Worm (Caenorhabditis elegans) whole organism, L3 larva: ENCODE results near the gene lrr-1.

Experiments
- R02D3.7 ChIP-seq: fragments of 150-350 bp; optimal IDR thresholded peaks from 2 replicates; lab custom pipeline; 2014; ENCODE audit warnings: missing biosample characterization, missing genetic modification characterization
- ZK546.5 ChIP-seq: sonication (generic microtip); optimal IDR thresholded peaks from 2 replicates; lab custom pipeline; 2017; ENCODE audit warnings: missing biosample characterization, missing genetic modification characterization
- aly-2 ChIP-seq: fragments of 150-350 bp; optimal IDR thresholded peaks from 2 replicates; lab custom pipeline; 2014; ENCODE audit warnings: missing biosample characterization, missing genetic modification characterization
- ceh-16 ChIP-seq: sonication (generic microtip); optimal IDR thresholded peaks from 2 replicates; lab custom pipeline; 2017; ENCODE audit warnings: missing biosample characterization, missing genetic modification characterization
- ceh-28 ChIP-seq: fragments of 150-350 bp; optimal IDR thresholded peaks from 2 replicates; lab custom pipeline; 2014; ENCODE audit warnings: missing biosample characterization, missing genetic modification reagents, missing genetic modification characterization
- ceh-82 ChIP-seq: fragments of 150-350 bp; optimal IDR thresholded peaks from 2 replicates; lab custom pipeline; 2014; ENCODE audit warnings: missing biosample characterization, missing genetic modification characterization
- ceh-9 ChIP-seq: sonication (generic microtip); optimal IDR thresholded peaks from 2 replicates; lab custom pipeline; 2018; ENCODE audit warnings: missing biosample characterization, missing genetic modification characterization
- egl-5 ChIP-seq: fragments of 150-350 bp; optimal IDR thresholded peaks from 2 replicates; lab custom pipeline; 2017; ENCODE audit warnings: missing biosample characterization, missing genetic modification reagents, missing genetic modification characterization, inconsistent platforms
- elt-1 ChIP-seq: fragments of 150-350 bp; optimal IDR thresholded peaks from 2 replicates; lab custom pipeline; 2014; ENCODE audit warnings: missing biosample characterization, missing genetic modification characterization
- elt-2 ChIP-seq: sonication (generic microtip); optimal IDR thresholded peaks from 2 replicates; lab custom pipeline; 2016; ENCODE audit warnings: missing genetic modification reagents, mild to moderate bottlenecking, missing genetic modification characterization, missing compliant biosample characterization
- eor-1 ChIP-seq, 2 experiments: fragments of 150-350 bp; optimal IDR thresholded peaks; 2 replicates each; lab custom pipeline; 2014 to 2018; ENCODE audit warnings: missing biosample characterization in 2 of 2, missing genetic modification characterization in 2 of 2
- fkh-10 ChIP-seq: sonication (generic microtip); optimal IDR thresholded peaks from 2 replicates; lab custom pipeline; 2017; ENCODE audit warnings: missing biosample characterization, missing genetic modification reagents, missing genetic modification characterization
- fos-1 ChIP-seq: fragments of 150-350 bp; optimal IDR thresholded peaks from 2 replicates; lab custom pipeline; 2014; ENCODE audit warnings: missing biosample characterization, missing genetic modification characterization
- hmg-11 ChIP-seq: sonication (generic microtip); optimal IDR thresholded peaks from 2 replicates; lab custom pipeline; 2016; ENCODE audit warnings: missing genetic modification characterization, missing compliant biosample characterization
- jun-1 ChIP-seq: fragments of 150-350 bp; optimal IDR thresholded peaks from 2 replicates; lab custom pipeline; 2014; ENCODE audit warnings: missing biosample characterization, missing genetic modification reagents, missing genetic modification characterization
- lin-15B ChIP-seq: fragments of 150-350 bp; optimal IDR thresholded peaks from 2 replicates; lab custom pipeline; 2014; ENCODE audit warnings: missing biosample characterization, missing genetic modification characterization
- lin-39 ChIP-seq: fragments of 150-350 bp; optimal IDR thresholded peaks from 2 replicates; lab custom pipeline; 2018; ENCODE audit warnings: missing biosample characterization, missing genetic modification reagents, missing genetic modification characterization
- lsy-12 ChIP-seq: sonication (generic microtip); optimal IDR thresholded peaks from 2 replicates; lab custom pipeline; 2016; ENCODE audit warnings: mild to moderate bottlenecking, missing genetic modification characterization, missing compliant biosample characterization
- mdl-1 ChIP-seq: fragments of 150-350 bp; optimal IDR thresholded peaks from 2 replicates; lab custom pipeline; 2014; ENCODE audit warnings: missing biosample characterization, missing genetic modification characterization
- mml-1 ChIP-seq: fragments of 150-350 bp; sonication (generic microtip); optimal IDR thresholded peaks from 3 replicates; lab custom pipeline; 2014; ENCODE audit warnings: missing biosample characterization, missing genetic modification characterization
- nfya-1 ChIP-seq: sonication (generic microtip); optimal IDR thresholded peaks from 2 replicates; lab custom pipeline; 2017; ENCODE audit warnings: missing genetic modification characterization, mild to moderate bottlenecking, missing compliant biosample characterization, antibody characterized with exemption, moderate library complexity; ENCODE audit not compliant: insufficient read depth
- nhr-11 ChIP-seq: fragments of 150-350 bp; optimal IDR thresholded peaks from 2 replicates; lab custom pipeline; 2014; ENCODE audit warnings: missing biosample characterization, missing genetic modification characterization
- nhr-12 ChIP-seq: fragments of 150-350 bp; optimal IDR thresholded peaks from 2 replicates; lab custom pipeline; 2014; ENCODE audit warnings: missing biosample characterization, missing genetic modification characterization
- nhr-23 ChIP-seq: fragments of 150-350 bp; optimal IDR thresholded peaks from 2 replicates; lab custom pipeline; 2014; ENCODE audit warnings: missing biosample characterization, missing genetic modification reagents, missing genetic modification characterization
- nhr-237 ChIP-seq: fragments of 150-350 bp; optimal IDR thresholded peaks from 2 replicates; lab custom pipeline; 2014; ENCODE audit warnings: missing biosample characterization, missing genetic modification characterization
- nhr-25 ChIP-seq: sonication (generic microtip); optimal IDR thresholded peaks from 2 replicates; lab custom pipeline; 2017; ENCODE audit warnings: missing biosample characterization, missing genetic modification characterization
- nhr-28 ChIP-seq: fragments of 150-350 bp; optimal IDR thresholded peaks from 2 replicates; lab custom pipeline; 2014; ENCODE audit warnings: missing biosample characterization, missing genetic modification characterization
- nhr-43 ChIP-seq: sonication (generic microtip); optimal IDR thresholded peaks from 2 replicates; lab custom pipeline; 2016; ENCODE audit warnings: mild to moderate bottlenecking, missing genetic modification characterization, missing compliant biosample characterization; ENCODE audit not compliant: poor library complexity, severe bottlenecking
- nhr-67 ChIP-seq: fragments of 150-350 bp; optimal IDR thresholded peaks from 2 replicates; lab custom pipeline; 2014; ENCODE audit warnings: missing biosample characterization, missing genetic modification characterization
- nhr-76 ChIP-seq: fragments of 150-350 bp; sonication (generic microtip); optimal IDR thresholded peaks from 5 replicates; lab custom pipeline; 2014; ENCODE audit warnings: missing biosample characterization, missing genetic modification characterization
- nhr-77 ChIP-seq: fragments of 150-350 bp; optimal IDR thresholded peaks from 2 replicates; lab custom pipeline; 2014; ENCODE audit warnings: missing biosample characterization, missing genetic modification characterization
- pha-4 ChIP-seq: fragments of 150-350 bp; optimal IDR thresholded peaks from 2 replicates; lab custom pipeline; 2014; ENCODE audit warnings: missing biosample characterization, missing genetic modification reagents, missing genetic modification characterization
- pqm-1 ChIP-seq: fragments of 150-350 bp; optimal IDR thresholded peaks from 2 replicates; lab custom pipeline; 2017; ENCODE audit warnings: missing biosample characterization, missing genetic modification characterization, inconsistent platforms
- skn-1 ChIP-seq: fragments of 150-350 bp; optimal IDR thresholded peaks from 2 replicates; lab custom pipeline; 2014; ENCODE audit warnings: missing biosample characterization, missing genetic modification characterization
- snpc-4 ChIP-seq: fragments of 150-350 bp; optimal IDR thresholded peaks from 2 replicates; lab custom pipeline; 2014; ENCODE audit warnings: missing biosample characterization, missing genetic modification characterization
- tbx-2 ChIP-seq: sonication (generic microtip); optimal IDR thresholded peaks from 2 replicates; lab custom pipeline; 2016; ENCODE audit warnings: mild to moderate bottlenecking, missing genetic modification characterization, missing compliant biosample characterization
- unc-39 ChIP-seq: sonication (generic microtip); optimal IDR thresholded peaks from 4 replicates; lab custom pipeline; 2017; ENCODE audit warnings: missing biosample characterization, missing genetic modification characterization
- ztf-4 ChIP-seq: fragments of 150-350 bp; optimal IDR thresholded peaks from 2 replicates; lab custom pipeline; 2014; ENCODE audit warnings: missing biosample characterization, missing genetic modification characterization

The lrr-1 gene

ce11 chrII:5004781-5005180 lies 31.5 kb downstream of the lrr-1 start, which contains the start of gene F59A6.4:
TSS of gene F59A6.4 (plus strand) at chrII:5005081.
- TF ChIP-seq nhr-43 (tag; lab: Kevin White, UChicago), result no peak
- TF ChIP-seq ceh-82 (tag; lab: Kevin White, UChicago), result no peak
- TF ChIP-seq nhr-12, result no peak
- no peak for TF ChIP-seq ceh-28 (tag; lab: Kevin White, UChicago)
- no peak for TF ChIP-seq nhr-237 (tag; lab: Kevin White, UChicago)
- TF ChIP-seq lin-15B, result no peak
- no peak for TF ChIP-seq nhr-25 (tag; lab: Kevin White, UChicago)
- TF ChIP-seq ceh-9 (tag; lab: Kevin White, UChicago), result no peak
- TF ChIP-seq nhr-28 (tag; lab: Kevin White, UChicago), result no peak
- no peak for TF ChIP-seq snpc-4 (tag; lab: Kevin White, UChicago)
- TF ChIP-seq nhr-67 (tag; lab: Kevin White, UChicago), result no peak
- TF ChIP-seq mml-1 (tag; lab: Kevin White, UChicago), result no peak
- no peak for TF ChIP-seq pqm-1 (tag; lab: Kevin White, UChicago)
- no peak for TF ChIP-seq mdl-1 (tag; lab: Kevin White, UChicago)
- no peak for TF ChIP-seq lin-39
- no peak for TF ChIP-seq ZK546.5 (tag; lab: Kevin White, UChicago)

- TF ChIP-seq ztf-4 (tag; lab: Kevin White, UChicago), result no peak
- no peak for TF ChIP-seq tbx-2
- TF ChIP-seq nhr-67 (tag; lab: Kevin White, UChicago), result no peak
- no peak for TF ChIP-seq R02D3.7
- TF ChIP-seq nhr-25 (tag; lab: Kevin White, UChicago), result no peak
Measured at ce11 chrII:5003660-5004059, 32.6 kb downstream of the lrr-1 start, which contains the start of gene F59A6.10. TSS of gene F59A6.10 (plus strand) at chrII:5003960.

- TF ChIP-seq skn-1 (tag; lab: Kevin White, UChicago), result no peak
- TF ChIP-seq nhr-77, result no peak
- TF ChIP-seq hmg-11 (tag; lab: Kevin White, UChicago), result no peak
- TF ChIP-seq lsy-12, result no peak
- no peak for TF ChIP-seq tbx-2
- no peak for TF ChIP-seq snpc-4 (tag; lab: Kevin White, UChicago)
- no peak for TF ChIP-seq jun-1 (tag; lab: Kevin White, UChicago)
- no peak for TF ChIP-seq nhr-43 (tag; lab: Kevin White, UChicago)
- TF ChIP-seq pqm-1 (tag; lab: Kevin White, UChicago), result no peak
- TF ChIP-seq nfya-1 (tag; lab: Kevin White, UChicago), result no peak
- no peak for TF ChIP-seq nhr-76
- no peak for TF ChIP-seq ceh-28 (tag; lab: Kevin White, UChicago)
Measured at ce11 chrII:5001866-5002265, 34.4 kb downstream of the lrr-1 start.

ce11 chrII:4999122-4999521 lies 37.1 kb downstream of the lrr-1 start, which contains the start of gene citk-2:
TSS of gene citk-2 (plus strand) at chrII:4999520.
- TF ChIP-seq ceh-16 (tag; lab: Kevin White, UChicago), result no peak
- no peak for TF ChIP-seq mml-1 (tag; lab: Kevin White, UChicago)
- no peak for TF ChIP-seq nfya-1 (tag; lab: Kevin White, UChicago)
- no peak for TF ChIP-seq nhr-77
- TF ChIP-seq R02D3.7, result peak; percentile 66
- TF ChIP-seq pha-4 (tag; lab: Kevin White, UChicago), result no peak
- peak; percentile 79 for TF ChIP-seq skn-1 (tag; lab: Kevin White, UChicago)
- peak; percentile 90 for TF ChIP-seq nhr-43 (tag; lab: Kevin White, UChicago)
- TF ChIP-seq egl-5, result peak; percentile 75
- TF ChIP-seq nhr-12, result no peak
- TF ChIP-seq nhr-67 (tag; lab: Kevin White, UChicago), result peak; percentile 5
- TF ChIP-seq unc-39, result no peak
- TF ChIP-seq pqm-1 (tag; lab: Kevin White, UChicago), result peak; percentile 19
- TF ChIP-seq lsy-12, result peak; percentile 61
- TF ChIP-seq snpc-4 (tag; lab: Kevin White, UChicago), result no peak
- no peak for TF ChIP-seq fos-1
- no peak for TF ChIP-seq hmg-11 (tag; lab: Kevin White, UChicago)
- no peak for TF ChIP-seq eor-1 (tag; optimal IDR thresholded peaks at IDR 0.05; lab: Kevin White, UChicago)
- no peak for TF ChIP-seq nhr-28 (tag; lab: Kevin White, UChicago)
- no peak for TF ChIP-seq nhr-11 (tag; lab: Kevin White, UChicago)
- no peak for TF ChIP-seq elt-2 (tag; lab: Kevin White, UChicago)
- peak; percentile 75 for TF ChIP-seq ceh-82 (tag; lab: Kevin White, UChicago)
- no peak for TF ChIP-seq nhr-76
- peak; percentile 89 for TF ChIP-seq nhr-25 (tag; lab: Kevin White, UChicago)
- peak; percentile 66 for TF ChIP-seq jun-1 (tag; lab: Kevin White, UChicago)
- TF ChIP-seq nhr-23 (tag; lab: Kevin White, UChicago), result peak; percentile 92
- TF ChIP-seq aly-2 (tag; lab: Kevin White, UChicago), result no peak
- no peak for TF ChIP-seq mdl-1 (tag; lab: Kevin White, UChicago)
- TF ChIP-seq lin-15B, result peak; percentile 74
- TF ChIP-seq fkh-10 (GFP tag; lab: Kevin White, UChicago), result peak; percentile 24
- TF ChIP-seq lin-39, result peak; percentile 51
- TF ChIP-seq elt-1, result no peak
